Worm (Caenorhabditis elegans) whole organism, mixed stage, embryonic: Measurements from ENCODE around the gene nhr-197.
"Not testable (repeated sequence)": the region's sequence is repeated elsewhere in the genome, so short reads cannot be mapped to it uniquely, and the experiment has no call there.

Experiments used
- elt-1 ChIP-seq: sonication (generic microtip); optimal IDR thresholded peaks from 2 replicates; lab custom pipeline; 2017; ENCODE audit warnings: missing genetic modification characterization, mild to moderate bottlenecking, missing compliant biosample characterization, antibody characterized with exemption, moderate library complexity, borderline replicate concordance; ENCODE audit not compliant: insufficient read depth
- mep-1 ChIP-seq: fragments of 150-350 bp; optimal IDR thresholded peaks from 2 replicates; lab custom pipeline; 2017; ENCODE audit warnings: missing biosample characterization, missing genetic modification reagents, missing genetic modification characterization, inconsistent platforms
- nhr-12 ChIP-seq: fragments of 150-350 bp; optimal IDR thresholded peaks from 2 replicates; lab custom pipeline; 2014; ENCODE audit warnings: missing biosample characterization, missing genetic modification characterization
- ztf-11 ChIP-seq: fragments of 150-350 bp; optimal IDR thresholded peaks from 2 replicates; lab custom pipeline; 2014; ENCODE audit warnings: missing biosample characterization, missing genetic modification characterization

- TF ChIP-seq ztf-11 (tag; lab: Kevin White, UChicago); elt-1 (tag; lab: Kevin White, UChicago); nhr-12; mep-1: not testable (repeated sequence)
Measured at ce11 chrV:15647536-15648085, 40.1 kb upstream of the nhr-197 start, which contains the start of the genes C55A1.7 and C55A1.6.
